Fruit fly (Drosophila melanogaster) whole organism, adult: ENCODE results near the gene 14-3-3epsilon.

ENCODE experiments used
- CG33017 ChIP-seq: fragments of 200-800 bp; sonication (Bioruptor generic); optimal IDR thresholded peaks from 2 replicates; lab custom pipeline; 2018; ENCODE audit warnings: missing biosample characterization, mild to moderate bottlenecking, missing genetic modification characterization, moderate library complexity
- Hr96 ChIP-seq: fragments of 200-800 bp; sonication (Bioruptor generic); optimal IDR thresholded peaks from 2 replicates; lab custom pipeline; 2016; ENCODE audit warnings: missing biosample characterization, missing genetic modification characterization
- cic ChIP-seq: fragments of 200-800 bp; sonication (Bioruptor generic); optimal IDR thresholded peaks from 2 replicates; lab custom pipeline; 2017; ENCODE audit warnings: missing biosample characterization, mild to moderate bottlenecking, missing genetic modification characterization, moderate library complexity
- toe ChIP-seq: fragments of 200-800 bp; sonication (Bioruptor generic); optimal IDR thresholded peaks from 2 replicates; lab custom pipeline; 2016; ENCODE audit warnings: missing biosample characterization, missing genetic modification characterization

- TF ChIP-seq Hr96 (no peak), toe (GFP tag; lab: Kevin White, UChicago) (no peak), CG33017 (tag; lab: Kevin White, UChicago) (no peak), cic (no peak)
Observed at dm6 chr3R:18295262-18295944, 53.1 kb downstream of the 14-3-3epsilon start.
